Worm (Caenorhabditis elegans) whole organism, L3 larva: ENCODE results near the gene R07B7.10.

ENCODE experiments used
- ama-1 ChIP-seq: fragments of 150-350 bp; optimal IDR thresholded peaks from 2 replicates; lab custom pipeline; 2018
- daf-12 ChIP-seq: fragments of 150-350 bp; optimal IDR thresholded peaks from 2 replicates; lab custom pipeline; 2014; ENCODE audit warnings: missing biosample characterization, missing genetic modification reagents, missing genetic modification characterization
- fkh-10 ChIP-seq: sonication (generic microtip); optimal IDR thresholded peaks from 2 replicates; lab custom pipeline; 2017; ENCODE audit warnings: missing biosample characterization, missing genetic modification reagents, missing genetic modification characterization
- fos-1 ChIP-seq: fragments of 150-350 bp; optimal IDR thresholded peaks from 2 replicates; lab custom pipeline; 2014; ENCODE audit warnings: missing biosample characterization, missing genetic modification characterization
- hmg-11 ChIP-seq: sonication (generic microtip); optimal IDR thresholded peaks from 2 replicates; lab custom pipeline; 2016; ENCODE audit warnings: missing genetic modification characterization, missing compliant biosample characterization
- lin-39 ChIP-seq: fragments of 150-350 bp; optimal IDR thresholded peaks from 2 replicates; lab custom pipeline; 2018; ENCODE audit warnings: missing biosample characterization, missing genetic modification reagents, missing genetic modification characterization
- nhr-12 ChIP-seq: fragments of 150-350 bp; optimal IDR thresholded peaks from 2 replicates; lab custom pipeline; 2014; ENCODE audit warnings: missing biosample characterization, missing genetic modification characterization
- nhr-237 ChIP-seq: fragments of 150-350 bp; optimal IDR thresholded peaks from 2 replicates; lab custom pipeline; 2014; ENCODE audit warnings: missing biosample characterization, missing genetic modification characterization
- nhr-28 ChIP-seq: fragments of 150-350 bp; optimal IDR thresholded peaks from 2 replicates; lab custom pipeline; 2014; ENCODE audit warnings: missing biosample characterization, missing genetic modification characterization
- nhr-76 ChIP-seq: fragments of 150-350 bp; sonication (generic microtip); optimal IDR thresholded peaks from 5 replicates; lab custom pipeline; 2014; ENCODE audit warnings: missing biosample characterization, missing genetic modification characterization
- nhr-77 ChIP-seq: fragments of 150-350 bp; optimal IDR thresholded peaks from 2 replicates; lab custom pipeline; 2014; ENCODE audit warnings: missing biosample characterization, missing genetic modification characterization
- pha-4 ChIP-seq: fragments of 150-350 bp; optimal IDR thresholded peaks from 2 replicates; lab custom pipeline; 2014; ENCODE audit warnings: missing biosample characterization, missing genetic modification reagents, missing genetic modification characterization
- snpc-4 ChIP-seq: fragments of 150-350 bp; optimal IDR thresholded peaks from 2 replicates; lab custom pipeline; 2014; ENCODE audit warnings: missing biosample characterization, missing genetic modification characterization
- unc-62 ChIP-seq: fragments of 150-350 bp; sonication (generic microtip); optimal IDR thresholded peaks from 4 replicates; lab custom pipeline; 2014; ENCODE audit warnings: missing biosample characterization, missing genetic modification reagents, missing genetic modification characterization

DNA sequence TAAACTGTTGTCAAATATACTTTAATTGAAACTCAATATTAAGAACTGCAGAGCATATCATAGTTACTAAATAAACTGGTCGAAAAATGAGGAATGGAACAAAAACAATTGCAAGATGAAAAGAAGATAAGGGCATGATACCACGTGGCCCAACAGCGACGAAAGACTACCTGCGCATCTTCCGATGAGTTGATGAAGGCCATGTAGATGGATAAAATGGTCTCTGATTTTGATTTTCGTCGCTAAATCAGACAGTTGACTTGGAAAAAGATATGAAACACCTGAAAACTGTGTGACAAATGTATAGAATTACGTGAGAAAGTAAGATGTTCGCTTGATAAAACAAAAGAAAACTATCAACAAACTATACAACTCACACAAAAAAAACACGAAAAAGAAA lies 11.5 kb upstream of the R07B7.10 start:
- no peak for TF ChIP-seq ama-1
- no peak for TF ChIP-seq unc-62 (GFP tag; lab: Kevin White, UChicago)
- TF ChIP-seq hmg-11 (tag; lab: Kevin White, UChicago) = no peak
- no peak for TF ChIP-seq snpc-4 (tag; lab: Kevin White, UChicago)
- TF ChIP-seq pha-4 (tag; lab: Kevin White, UChicago) = no peak
- no peak for TF ChIP-seq nhr-28 (tag; lab: Kevin White, UChicago)
- TF ChIP-seq nhr-12 (tag; lab: Kevin White, UChicago) = no peak
- no peak for TF ChIP-seq nhr-76 (tag; lab: Kevin White, UChicago)
- no peak for TF ChIP-seq lin-39 (tag; lab: Kevin White, UChicago)
- no peak for TF ChIP-seq fkh-10 (GFP tag; lab: Kevin White, UChicago)
- TF ChIP-seq daf-12 (tag; lab: Kevin White, UChicago) = no peak
- TF ChIP-seq fos-1 (tag; lab: Kevin White, UChicago) = no peak
- TF ChIP-seq nhr-237 (tag; lab: Kevin White, UChicago) = no peak
- TF ChIP-seq nhr-77 (tag; lab: Kevin White, UChicago) = no peak
